Fruit fly (Drosophila melanogaster) whole organism, embryonic: ENCODE measurements around the gene CG3434.

Experiments
- Adf1 ChIP-seq: fragments of 200-800 bp; sonication (Bioruptor generic); IDR thresholded peaks from 2 replicates; pipeline ENCODE4 v1.3.6; 2022; ENCODE audit warnings: missing biosample characterization, missing genetic modification characterization
- BEAF-32 ChIP-seq: fragments of 200-800 bp; sonication (Bioruptor generic); optimal IDR thresholded peaks from 3 replicates; lab custom pipeline; 2017; ENCODE audit warnings: missing biosample characterization, missing genetic modification characterization, mild to moderate bottlenecking, moderate library complexity, missing genetic modification reagents
- CG10267 ChIP-seq: fragments of 200-800 bp; sonication (Bioruptor generic); optimal IDR thresholded peaks from 2 replicates; lab custom pipeline; 2018; ENCODE audit warnings: missing biosample characterization, mild to moderate bottlenecking, missing genetic modification characterization, moderate library complexity
- CG10959 ChIP-seq: fragments of 200-800 bp; sonication (Bioruptor generic); IDR thresholded peaks from 2 replicates; pipeline ENCODE4 v1.3.6; 2022; ENCODE audit warnings: missing biosample characterization, missing genetic modification characterization
- CG12659 ChIP-seq: fragments of 200-800 bp; sonication (Bioruptor generic); optimal IDR thresholded peaks from 3 replicates; lab custom pipeline; 2017; ENCODE audit warnings: mild to moderate bottlenecking, missing biosample characterization, missing genetic modification reagents, missing genetic modification characterization
- CG14441 ChIP-seq: fragments of 200-800 bp; sonication (Bioruptor generic); IDR thresholded peaks from 2 replicates; pipeline ENCODE4 v1.3.6; 2022; ENCODE audit warnings: missing biosample characterization, missing genetic modification characterization
- CG14710 ChIP-seq: fragments of 200-800 bp; sonication (Bioruptor generic); optimal IDR thresholded peaks from 3 replicates; lab custom pipeline; 2019; ENCODE audit warnings: missing biosample characterization, mild to moderate bottlenecking, missing genetic modification characterization, moderate library complexity
- CG1529 ChIP-seq: fragments of 200-800 bp; sonication (Bioruptor generic); optimal IDR thresholded peaks from 3 replicates; lab custom pipeline; 2018; ENCODE audit warnings: missing biosample characterization, missing genetic modification characterization
- CG15601 ChIP-seq: fragments of 200-800 bp; sonication (Bioruptor generic); optimal IDR thresholded peaks from 3 replicates; lab custom pipeline; 2019; ENCODE audit warnings: missing biosample characterization, mild to moderate bottlenecking, missing genetic modification characterization, moderate library complexity
- CG16779 ChIP-seq: fragments of 200-800 bp; sonication (Bioruptor generic); IDR thresholded peaks from 2 replicates; pipeline ENCODE4 v1.3.6; 2022; ENCODE audit warnings: missing biosample characterization, missing genetic modification characterization
- CG17186 ChIP-seq: fragments of 200-800 bp; sonication (Bioruptor generic); optimal IDR thresholded peaks from 3 replicates; lab custom pipeline; 2017; ENCODE audit warnings: missing biosample characterization, missing genetic modification reagents, missing genetic modification characterization
- CG1792 ChIP-seq: fragments of 200-800 bp; sonication (Bioruptor generic); optimal IDR thresholded peaks from 2 replicates; lab custom pipeline; 2016; ENCODE audit warnings: missing biosample characterization, missing genetic modification characterization
- CG2202 ChIP-seq: fragments of 200-800 bp; sonication (Bioruptor generic); optimal IDR thresholded peaks from 2 replicates; lab custom pipeline; 2018; ENCODE audit warnings: missing biosample characterization, mild to moderate bottlenecking, missing genetic modification characterization
- CG2678 ChIP-seq: fragments of 200-800 bp; sonication (Bioruptor generic); optimal IDR thresholded peaks from 3 replicates; lab custom pipeline; 2019; ENCODE audit warnings: missing biosample characterization, mild to moderate bottlenecking, missing genetic modification characterization, moderate library complexity
- CG30431 ChIP-seq: fragments of 200-800 bp; sonication (Bioruptor generic); optimal IDR thresholded peaks from 2 replicates; lab custom pipeline; 2017; ENCODE audit warnings: missing biosample characterization, missing genetic modification characterization
- CG31441 ChIP-seq: fragments of 200-800 bp; sonication (Bioruptor generic); IDR thresholded peaks from 2 replicates; pipeline ENCODE4 v1.3.6; 2022; ENCODE audit warnings: missing biosample characterization, missing genetic modification characterization
- CG4617 ChIP-seq: fragments of 200-800 bp; sonication (Bioruptor generic); optimal IDR thresholded peaks from 3 replicates; lab custom pipeline; 2016; ENCODE audit warnings: missing biosample characterization, missing genetic modification characterization, borderline replicate concordance
- CG4854 ChIP-seq: fragments of 200-800 bp; sonication (Bioruptor generic); optimal IDR thresholded peaks from 2 replicates; lab custom pipeline; 2016; ENCODE audit warnings: missing biosample characterization, missing genetic modification characterization, inconsistent platforms
- CG6689 ChIP-seq: fragments of 200-800 bp; sonication (Bioruptor generic); IDR thresholded peaks from 2 replicates; pipeline ENCODE4 v1.3.6; 2022; ENCODE audit warnings: missing biosample characterization, missing genetic modification characterization
- CG6854 ChIP-seq: fragments of 200-800 bp; sonication (Bioruptor generic); optimal IDR thresholded peaks from 3 replicates; lab custom pipeline; 2017; ENCODE audit warnings: missing biosample characterization, mild to moderate bottlenecking, missing genetic modification characterization
- CG8944 ChIP-seq: fragments of 200-800 bp; sonication (Bioruptor generic); optimal IDR thresholded peaks from 3 replicates; lab custom pipeline; 2016; ENCODE audit warnings: missing biosample characterization, missing genetic modification characterization
- CG9797 ChIP-seq: fragments of 200-800 bp; sonication (Bioruptor generic); optimal IDR thresholded peaks from 3 replicates; lab custom pipeline; 2018; ENCODE audit warnings: missing biosample characterization, mild to moderate bottlenecking, missing genetic modification characterization
- CTCF ChIP-seq: fragments of 200-800 bp; sonication (Bioruptor generic); optimal IDR thresholded peaks from 2 replicates; lab custom pipeline; 2017; ENCODE audit warnings: missing biosample characterization, mild to moderate bottlenecking, missing genetic modification characterization, moderate library complexity
- CoRest ChIP-seq: fragments of 200-800 bp; sonication (Bioruptor generic); optimal IDR thresholded peaks from 3 replicates; lab custom pipeline; 2018; ENCODE audit warnings: missing biosample characterization, mild to moderate bottlenecking, missing genetic modification characterization, moderate library complexity
- Dip3 ChIP-seq: fragments of 200-800 bp; sonication (Bioruptor generic); optimal IDR thresholded peaks from 3 replicates; lab custom pipeline; 2016; ENCODE audit warnings: missing biosample characterization, missing genetic modification characterization
- Dll ChIP-seq: fragments of 200-800 bp; sonication (Bioruptor generic); IDR thresholded peaks from 4 replicates; pipeline ENCODE4 v1.3.6; 2022; ENCODE audit warnings: missing biosample characterization, missing genetic modification characterization; ENCODE audit not compliant: partially characterized antibody
- Dp ChIP-seq: fragments of 200-800 bp; sonication (Bioruptor generic); optimal IDR thresholded peaks from 2 replicates; lab custom pipeline; 2018; ENCODE audit warnings: missing biosample characterization, mild to moderate bottlenecking, missing genetic modification characterization, moderate library complexity
- Fer1 ChIP-seq: fragments of 200-800 bp; sonication (Bioruptor generic); optimal IDR thresholded peaks from 2 replicates; lab custom pipeline; 2017; ENCODE audit warnings: missing biosample characterization, mild to moderate bottlenecking, missing genetic modification characterization
- Hand ChIP-seq: fragments of 200-800 bp; sonication (Bioruptor generic); optimal IDR thresholded peaks from 2 replicates; lab custom pipeline; 2017; ENCODE audit warnings: mild to moderate bottlenecking, missing biosample characterization, missing genetic modification reagents, missing genetic modification characterization
- Hr78 ChIP-seq, 2 experiments: fragments of 200-800 bp in 1 of 2; fragments of >200 bp in 1 of 2; sonication (Bioruptor generic) in 1 of 2; optimal IDR thresholded peaks; 2 replicates each; lab custom pipeline; 2017 to 2019; ENCODE audit warnings: missing biosample characterization in 2 of 2, missing genetic modification characterization in 2 of 2, mild to moderate bottlenecking in 1 of 2, moderate library complexity in 1 of 2
- Kr ChIP-seq: fragments of 200-800 bp; sonication (Bioruptor generic); optimal IDR thresholded peaks from 2 replicates; lab custom pipeline; 2017; ENCODE audit warnings: missing biosample characterization, mild to moderate bottlenecking, missing genetic modification characterization
- MBD-R2 ChIP-seq: fragments of 200-800 bp; sonication (Bioruptor generic); IDR thresholded peaks from 2 replicates; pipeline ENCODE4 v1.3.6; 2022; ENCODE audit warnings: missing biosample characterization, missing genetic modification characterization
- Med ChIP-seq: fragments of 200-800 bp; sonication (Bioruptor generic); peaks from one replicate; lab custom pipeline; 2016; ENCODE audit warnings: missing biosample characterization, missing genetic modification characterization, mild to moderate bottlenecking, inconsistent platforms, moderate library complexity
- Pdp1 ChIP-seq, 2 experiments: fragments of 200-800 bp; sonication (Bioruptor generic); optimal IDR thresholded peaks; 3 replicates each; lab custom pipeline; 2016; ENCODE audit warnings: missing biosample characterization in 2 of 2, missing genetic modification characterization in 2 of 2, mild to moderate bottlenecking in 1 of 2, moderate library complexity in 1 of 2
- Poxn ChIP-seq: fragments of 200-800 bp; sonication (Bioruptor generic); IDR thresholded peaks from 2 replicates; pipeline ENCODE4 v1.3.6; 2022; ENCODE audit warnings: missing biosample characterization, missing genetic modification characterization
- Rx ChIP-seq: fragments of 200-800 bp; sonication (Bioruptor generic); IDR thresholded peaks from 2 replicates; pipeline ENCODE4 v1.3.6; 2022; ENCODE audit warnings: missing biosample characterization, missing genetic modification characterization
- Trl ChIP-seq, 3 experiments: fragments of >200 bp in 2 of 3; fragments of 200-800 bp in 1 of 3; sonication (Bioruptor generic) in 1 of 3; optimal IDR thresholded peaks; 2 replicates in 1 of 3; 3 replicates in 2 of 3; lab custom pipeline; 2016 to 2017; ENCODE audit warnings: missing biosample characterization in 1 of 3, missing genetic modification characterization in 1 of 3
- Usf ChIP-seq: fragments of 200-800 bp; sonication (Bioruptor generic); optimal IDR thresholded peaks from 2 replicates; lab custom pipeline; 2017; ENCODE audit warnings: missing genotype, missing biosample characterization, missing genetic modification characterization
- YL-1 ChIP-seq: fragments of 200-800 bp; sonication (Bioruptor generic); optimal IDR thresholded peaks from 3 replicates; lab custom pipeline; 2017; ENCODE audit warnings: missing biosample characterization, mild to moderate bottlenecking, missing genetic modification characterization
- crc ChIP-seq: fragments of 200-800 bp; sonication (Bioruptor generic); optimal IDR thresholded peaks from 2 replicates; lab custom pipeline; 2016; ENCODE audit warnings: missing biosample characterization, missing genetic modification characterization
- hbn ChIP-seq: fragments of 200-800 bp; sonication (Bioruptor generic); IDR thresholded peaks from 2 replicates; pipeline ENCODE4 v1.3.6; 2022; ENCODE audit warnings: missing biosample characterization, missing genetic modification characterization; ENCODE audit not compliant: partially characterized antibody
- klu ChIP-seq: fragments of 200-800 bp; sonication (Bioruptor generic); IDR thresholded peaks from 2 replicates; pipeline ENCODE4 v1.3.6; 2022; ENCODE audit warnings: missing biosample characterization, missing genetic modification characterization
- nerfin-1 ChIP-seq: fragments of 200-800 bp; sonication (Bioruptor generic); optimal IDR thresholded peaks from 3 replicates; lab custom pipeline; 2019; ENCODE audit warnings: missing biosample characterization, mild to moderate bottlenecking, missing genetic modification characterization, moderate library complexity
- pzg ChIP-seq: fragments of 200-800 bp; sonication (Bioruptor generic); optimal IDR thresholded peaks from 3 replicates; lab custom pipeline; 2018; ENCODE audit warnings: missing biosample characterization, mild to moderate bottlenecking, missing genetic modification characterization, moderate library complexity
- row ChIP-seq: fragments of 200-800 bp; sonication (Bioruptor generic); IDR thresholded peaks from 3 replicates; pipeline ENCODE4 v1.3.6; 2022; ENCODE audit warnings: missing biosample characterization, missing genetic modification characterization
- sd ChIP-seq: fragments of 200-800 bp; sonication (Bioruptor generic); optimal IDR thresholded peaks from 3 replicates; lab custom pipeline; 2018; ENCODE audit warnings: missing biosample characterization, mild to moderate bottlenecking, missing genetic modification characterization, moderate library complexity
- stwl ChIP-seq: fragments of 200-800 bp; sonication (Bioruptor generic); optimal IDR thresholded peaks from 3 replicates; lab custom pipeline; 2018; ENCODE audit warnings: missing biosample characterization, mild to moderate bottlenecking, missing genetic modification characterization, moderate library complexity
- trem ChIP-seq: fragments of 200-800 bp; optimal IDR thresholded peaks from 3 replicates; lab custom pipeline; 2019; ENCODE audit warnings: missing biosample characterization, mild to moderate bottlenecking, missing genetic modification characterization, moderate library complexity
- zen2 ChIP-seq: fragments of 200-800 bp; sonication (Bioruptor generic); IDR thresholded peaks from 3 replicates; pipeline ENCODE4 v1.3.6; 2022; ENCODE audit warnings: missing biosample characterization, missing genetic modification characterization; ENCODE audit not compliant: partially characterized antibody
- zfh1 ChIP-seq: fragments of 200-800 bp; sonication (Bioruptor generic); IDR thresholded peaks from 3 replicates; pipeline ENCODE4 v1.3.6; 2022; ENCODE audit warnings: missing biosample characterization, missing genetic modification characterization

Gene CG3434

dm6 chr3L:9487586-9487985 lies 27.0 kb upstream of the CG3434 start, which contains the start of gene pall:
Gene pall, minus strand, starts transcription at chr3L:9487790.
- TF ChIP-seq klu (GFP tag; lab: Robert Waterston, UW), result no peak
- TF ChIP-seq zfh1 (GFP tag; lab: Robert Waterston, UW), result no peak
- TF ChIP-seq CG10959 (GFP tag; lab: Robert Waterston, UW), result no peak
- no peak for TF ChIP-seq Rx (GFP tag; lab: Robert Waterston, UW)
- TF ChIP-seq Kr (GFP tag; lab: Kevin White, UChicago), result no peak
- TF ChIP-seq hbn (GFP tag; lab: Robert Waterston, UW), result peak; percentile 33; the same call in 1 of the 2 replicates
- peak; percentile 60 for TF ChIP-seq trem
- TF ChIP-seq BEAF-32 (GFP tag; lab: Kevin White, UChicago), result peak; percentile 19
- no peak for TF ChIP-seq CG4854
- no peak for TF ChIP-seq CG1529
- no peak for TF ChIP-seq sd (tag; lab: Kevin White, UChicago)
- peak; percentile 77 for TF ChIP-seq CG4617
- no peak for TF ChIP-seq zen2 (GFP tag; lab: Robert Waterston, UW)
- TF ChIP-seq stwl, result peak; percentile 79
- no peak for TF ChIP-seq CG31441 (GFP tag; lab: Robert Waterston, UW)
- peak; percentile 20 for TF ChIP-seq CG15601 (tag; lab: Kevin White, UChicago)
- TF ChIP-seq crc (GFP tag; lab: Kevin White, UChicago), result no peak
- no peak for TF ChIP-seq Trl (optimal IDR thresholded peaks at IDR 0.05; lab: Kevin White, UChicago)
- no peak for TF ChIP-seq Trl (GFP tag; optimal IDR thresholded peaks at IDR 0.05; lab: Kevin White, UChicago)
- TF ChIP-seq CG17186 (GFP tag; lab: Kevin White, UChicago), result no peak
- peak; percentile 76 for TF ChIP-seq CG9797 (GFP tag; lab: Kevin White, UChicago)
- no peak for TF ChIP-seq CG30431 (GFP tag; lab: Kevin White, UChicago)
- no peak for TF ChIP-seq CG16779 (GFP tag; lab: Robert Waterston, UW)
- TF ChIP-seq Fer1, result peak; percentile 34
- no peak for TF ChIP-seq Poxn (GFP tag; lab: Robert Waterston, UW)
- peak; percentile 64 for TF ChIP-seq CG12659 (GFP tag; lab: Kevin White, UChicago)
- TF ChIP-seq CG8944 (GFP tag; lab: Kevin White, UChicago), result no peak
- TF ChIP-seq row, result peak; percentile 12; the same call in 1 of the 3 replicates
- peak; percentile 63 for TF ChIP-seq YL-1 (GFP tag; lab: Kevin White, UChicago)
- no peak for TF ChIP-seq Hand (GFP tag; lab: Kevin White, UChicago)
- TF ChIP-seq pzg (GFP tag; lab: Kevin White, UChicago), result peak; percentile 86
- TF ChIP-seq CG1792 (GFP tag; lab: Kevin White, UChicago), result no peak
- TF ChIP-seq Dp (GFP tag; lab: Kevin White, UChicago), result peak; percentile 55
- no peak for TF ChIP-seq CG2678 (tag; lab: Kevin White, UChicago)
- peak; percentile 13 for TF ChIP-seq CG6854
- TF ChIP-seq CG2202 (tag; lab: Kevin White, UChicago), result no peak
- TF ChIP-seq Dll (GFP tag; lab: Robert Waterston, UW), result peak; percentile 43; the same call in 2 of the 4 replicates
- no peak for TF ChIP-seq CoRest (tag; lab: Kevin White, UChicago)
- no peak for TF ChIP-seq CG6689 (GFP tag; lab: Robert Waterston, UW)
- TF ChIP-seq Usf (GFP tag; lab: Kevin White, UChicago), result no peak
- TF ChIP-seq Dip3 (GFP tag; lab: Kevin White, UChicago), result no peak
- TF ChIP-seq Adf1 (GFP tag; lab: Robert Waterston, UW), result no peak
- TF ChIP-seq Pdp1 (GFP tag; optimal IDR thresholded peaks at IDR 0.05; lab: Kevin White, UChicago), result peak in 1 of 2 experiments; percentile 18
- TF ChIP-seq MBD-R2, result peak; percentile 60
- TF ChIP-seq Med (GFP tag; lab: Kevin White, UChicago), result peak; percentile 68
- TF ChIP-seq CG14441, result no peak
- TF ChIP-seq CG10267 (tag; lab: Kevin White, UChicago), result no peak
- peak; percentile 32 for TF ChIP-seq CG14710 (tag; lab: Kevin White, UChicago)
- TF ChIP-seq Hr78 (GFP tag; optimal IDR thresholded peaks at IDR 0.05; lab: Kevin White, UChicago), result no peak
- peak; percentile 63 for TF ChIP-seq CTCF
- TF ChIP-seq nerfin-1 (tag; lab: Kevin White, UChicago), result peak; percentile 88
